Worm (Caenorhabditis elegans) whole organism, L4 larva: ENCODE measurements around the gene Y38H6C.24.

Source experiments
- ZK546.5 ChIP-seq, 2 experiments: sonication (generic microtip); optimal IDR thresholded peaks; 2 replicates each; lab custom pipeline; 2017; ENCODE audit warnings: missing biosample characterization in 2 of 2, missing genetic modification characterization in 2 of 2
- daf-12 ChIP-seq: fragments of 150-350 bp; optimal IDR thresholded peaks from 2 replicates; lab custom pipeline; 2014; ENCODE audit warnings: missing biosample characterization, missing genetic modification reagents, missing genetic modification characterization
- lin-13 ChIP-seq: fragments of 150-350 bp; optimal IDR thresholded peaks from 2 replicates; lab custom pipeline; 2014; ENCODE audit warnings: missing biosample characterization, missing genetic modification reagents, missing genetic modification characterization
- nhr-11 ChIP-seq: fragments of 150-350 bp; optimal IDR thresholded peaks from 2 replicates; lab custom pipeline; 2014; ENCODE audit warnings: missing biosample characterization, missing genetic modification characterization
- nhr-25 ChIP-seq: sonication (generic microtip); optimal IDR thresholded peaks from 2 replicates; lab custom pipeline; 2017; ENCODE audit warnings: missing genetic modification characterization, mild to moderate bottlenecking, missing compliant biosample characterization, antibody characterized with exemption, moderate library complexity, borderline replicate concordance; ENCODE audit not compliant: insufficient read depth
- nhr-76 ChIP-seq: fragments of 150-350 bp; optimal IDR thresholded peaks from 2 replicates; lab custom pipeline; 2014; ENCODE audit warnings: missing biosample characterization, missing genetic modification characterization
- snpc-4 ChIP-seq: fragments of 150-350 bp; optimal IDR thresholded peaks from 2 replicates; lab custom pipeline; 2014; ENCODE audit warnings: missing biosample characterization, missing genetic modification characterization
- tra-1 ChIP-seq: fragments of 200-800 bp; sonication (Bioruptor generic); IDR thresholded peaks from 2 replicates; pipeline ENCODE4 v1.3.6; 2022; ENCODE audit warnings: missing genetic modification reagents, missing genetic modification characterization, missing compliant biosample characterization
- unc-62 ChIP-seq, 3 experiments: fragments of 150-350 bp in 1 of 3; sonication (generic microtip); optimal IDR thresholded peaks in 2 of 3; peaks in 1 of 3; 1 replicate in 1 of 3; 2 replicates in 2 of 3; lab custom pipeline; 2014 to 2017; ENCODE audit warnings: missing biosample characterization in 3 of 3, missing genetic modification characterization in 3 of 3, missing genetic modification reagents in 3 of 3, missing genotype in 1 of 3
- zag-1 ChIP-seq: fragments of 150-350 bp; optimal IDR thresholded peaks from 2 replicates; lab custom pipeline; 2014; ENCODE audit warnings: missing biosample characterization, missing genetic modification characterization
- ztf-7 ChIP-seq: fragments of 150-350 bp; optimal IDR thresholded peaks from 2 replicates; lab custom pipeline; 2014; ENCODE audit warnings: missing biosample characterization, missing genetic modification characterization

- TF ChIP-seq daf-12 (tag; lab: Kevin White, UChicago) (no peak), nhr-11 (tag; lab: Kevin White, UChicago) (no peak), nhr-76 (tag; lab: Kevin White, UChicago) (no peak), ZK546.5 (tag; optimal IDR thresholded peaks at IDR 0.05; lab: Kevin White, UChicago) (no peak), ztf-7 (tag; lab: Kevin White, UChicago) (no peak), unc-62 (GFP tag; optimal IDR thresholded peaks at IDR 0.05 in 1 of 2; lab: Kevin White, UChicago) (no peak), unc-62 (tag; optimal IDR thresholded peaks at IDR 0.05; lab: Kevin White, UChicago) (no peak), lin-13 (GFP tag; lab: Kevin White, UChicago) (no peak), zag-1 (tag; lab: Kevin White, UChicago) (no peak), snpc-4 (tag; lab: Kevin White, UChicago) (no peak), nhr-25 (tag; lab: Kevin White, UChicago) (no peak), tra-1 (GFP tag; lab: Robert Waterston, UW) (no peak)
Measured at ce11 chrV:20545742-20546141, 19.5 kb downstream of the Y38H6C.24 start.
